Worm (Caenorhabditis elegans): Measurements from ENCODE around the gene W04H10.2.

DNA sequence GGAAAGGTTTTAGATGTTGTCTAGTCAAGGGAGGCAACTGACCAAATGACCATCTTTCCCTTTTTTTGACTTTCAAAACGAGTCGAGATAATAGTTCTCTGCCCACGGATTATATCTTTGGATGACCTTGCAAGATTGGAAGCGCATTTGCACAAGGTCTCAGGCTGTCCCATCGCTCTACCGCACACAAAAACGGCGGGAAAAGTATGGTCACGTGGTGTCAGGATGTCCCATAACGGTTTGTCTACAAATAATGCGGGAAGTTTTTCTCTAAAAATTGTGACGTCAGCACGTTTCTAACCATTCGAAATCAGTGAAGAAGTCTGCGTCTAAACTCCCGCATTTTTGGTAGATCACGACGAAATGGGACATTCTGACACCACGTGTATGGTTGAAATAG, 3.0 kb downstream of the W04H10.2 start, which contains the start of gene W04H10.6:
- TF ChIP-seq pros-1 (tag; optimal IDR thresholded peaks at IDR 0.05) = no peak
- no peak for TF ChIP-seq tbx-2 (tag; optimal IDR thresholded peaks at IDR 0.05)
- TF ChIP-seq nhr-11 (tag; optimal IDR thresholded peaks at IDR 0.05) = no peak
- TF ChIP-seq unc-3 (GFP tag; conservative IDR thresholded peaks at IDR 0.05) = no peak
- TF ChIP-seq unc-3 (tag; optimal IDR thresholded peaks at IDR 0.05) = no peak
- TF ChIP-seq elt-2 (tag; optimal IDR thresholded peaks at IDR 0.05) = no peak
- TF ChIP-seq ama-1 (optimal IDR thresholded peaks at IDR 0.05) = no peak
- no peak for TF ChIP-seq elt-4 (tag; optimal IDR thresholded peaks at IDR 0.05)
- no peak for TF ChIP-seq pha-4 (tag; optimal IDR thresholded peaks at IDR 0.05)
- no peak for TF ChIP-seq T23F11.4 (GFP tag; optimal IDR thresholded peaks at IDR 0.05)

Data from whole organism, late embryonic.